Worm (Caenorhabditis elegans): Measurements from ENCODE around the gene clec-25.

- TF ChIP-seq lin-15B (tag; optimal IDR thresholded peaks at IDR 0.05) (no peak), fkh-10 (GFP tag; optimal IDR thresholded peaks at IDR 0.05) (no peak)
Observed at ce11 chrV:16812371-16812770, 30.7 kb upstream of the clec-25 start.
